Fruit fly (Drosophila melanogaster): Measurements from ENCODE around the gene Ca-beta.

Ca-beta gene

dm6 chr2L:11119966-11120517, 83.3 kb downstream of the Ca-beta start, which contains the start of gene CG6230 (continued):
- TF ChIP-seq Bgb (GFP tag; IDR thresholded peaks at IDR 0.05; ENCODE audit: partially characterized antibody) = peak; percentile 71
- TF ChIP-seq run (tag; optimal IDR thresholded peaks at IDR 0.05) = no peak
- TF ChIP-seq repo (GFP tag; optimal IDR thresholded peaks at IDR 0.05) = no peak
- TF ChIP-seq p53 (GFP tag; optimal IDR thresholded peaks at IDR 0.05) = no peak
- TF ChIP-seq YL-1 (GFP tag; optimal IDR thresholded peaks at IDR 0.05) = peak; percentile 66
- peak; percentile 86 for TF ChIP-seq CG2116 (GFP tag; optimal IDR thresholded peaks at IDR 0.05)
- TF ChIP-seq HLH4C (GFP tag; IDR thresholded peaks at IDR 0.05; ENCODE audit: partially characterized antibody) = peak; percentile 63
- TF ChIP-seq CG17568 (GFP tag; optimal IDR thresholded peaks at IDR 0.05) = no peak
- TF ChIP-seq nerfin-2 (GFP tag; IDR thresholded peaks at IDR 0.05; ENCODE audit: partially characterized antibody) = peak; percentile 70
- peak; percentile 60 for TF ChIP-seq sna (GFP tag; IDR thresholded peaks at IDR 0.05; ENCODE audit: partially characterized antibody)
- 0 out of 2 replicates have a peak, but pooled peaks have one; percentile 34 for TF ChIP-seq inv (GFP tag; IDR thresholded peaks at IDR 0.05; ENCODE audit: partially characterized antibody)
- TF ChIP-seq stwl (tag; optimal IDR thresholded peaks at IDR 0.05) = peak; percentile 40
- peak; percentile 11; the same call in 1 of the 3 replicates for TF ChIP-seq CG7963 (GFP tag; IDR thresholded peaks at IDR 0.05; ENCODE audit: partially characterized antibody)
- peak; percentile 73 for TF ChIP-seq bbx (GFP tag; IDR thresholded peaks at IDR 0.05; ENCODE audit: partially characterized antibody)
- TF ChIP-seq croc (GFP tag; conservative IDR thresholded peaks at IDR 0.05) = no peak
- TF ChIP-seq CG4617 (GFP tag; optimal IDR thresholded peaks at IDR 0.05; ENCODE audit: borderline replicate concordance) = peak; percentile 59
- TF ChIP-seq crp (GFP tag; optimal IDR thresholded peaks at IDR 0.05) = peak; percentile 31 to 91
- TF ChIP-seq CG10267 (tag; optimal IDR thresholded peaks at IDR 0.05) = peak; percentile 92
- no peak for TF ChIP-seq CG1529 (GFP tag; optimal IDR thresholded peaks at IDR 0.05)
- TF ChIP-seq hbn (GFP tag; IDR thresholded peaks at IDR 0.05; ENCODE audit: partially characterized antibody) = peak; percentile 55; the same call in 1 of the 2 replicates
- peak; percentile 27 for TF ChIP-seq sens (GFP tag)
- TF ChIP-seq BEAF-32 (GFP tag; optimal IDR thresholded peaks at IDR 0.05) = peak; percentile 70
- no peak for TF ChIP-seq her (GFP tag; optimal IDR thresholded peaks at IDR 0.05)
- TF ChIP-seq Dp (GFP tag; optimal IDR thresholded peaks at IDR 0.05) = peak; percentile 84
- 0 out of 2 replicates have a peak, but pooled peaks have one; percentile 37 for TF ChIP-seq tna (GFP tag; IDR thresholded peaks at IDR 0.05; ENCODE audit: partially characterized antibody)
- TF ChIP-seq unc-4 (GFP tag; IDR thresholded peaks at IDR 0.05; ENCODE audit: partially characterized antibody) = peak; percentile 68
- no peak for TF ChIP-seq NC2α (GFP tag; optimal IDR thresholded peaks at IDR 0.05)
- peak; percentile 52 for TF ChIP-seq MESR4 (GFP tag; optimal IDR thresholded peaks at IDR 0.05)
- peak; percentile 86 for TF ChIP-seq Dref (GFP tag; IDR thresholded peaks at IDR 0.05)

dm6 chr2L:11113714-11114113, 89.6 kb downstream of the Ca-beta start, which contains the start of gene Gr32a:
Gr32a (plus strand) TSS chr2L:11114014.
- TF ChIP-seq CG5953 (GFP tag; IDR thresholded peaks at IDR 0.05) = no peak
- TF ChIP-seq CG9797 (GFP tag; optimal IDR thresholded peaks at IDR 0.05) = no peak
- no peak for TF ChIP-seq CG16813 (GFP tag; IDR thresholded peaks at IDR 0.05; ENCODE audit: partially characterized antibody)
- TF ChIP-seq psq (GFP tag; optimal IDR thresholded peaks at IDR 0.05) = no peak
- TF ChIP-seq tup (GFP tag; optimal IDR thresholded peaks at IDR 0.05) = no peak
- no peak for TF ChIP-seq Ssrp (tag; optimal IDR thresholded peaks at IDR 0.05)
- TF ChIP-seq bab2 (GFP tag; optimal IDR thresholded peaks at IDR 0.05) = no peak
- TF ChIP-seq Chrac-16 (GFP tag; optimal IDR thresholded peaks at IDR 0.05) = no peak
- no peak for TF ChIP-seq CG8388 (GFP tag; optimal IDR thresholded peaks at IDR 0.05)
- no peak for TF ChIP-seq abd-A (tag; optimal IDR thresholded peaks at IDR 0.05)
- TF ChIP-seq CG30431 (GFP tag; optimal IDR thresholded peaks at IDR 0.05) = no peak
- no peak for TF ChIP-seq pros (GFP tag; optimal IDR thresholded peaks at IDR 0.05)
- no peak for TF ChIP-seq da (GFP tag; optimal IDR thresholded peaks at IDR 0.05)
- TF ChIP-seq sqz (GFP tag; optimal IDR thresholded peaks at IDR 0.05) = no peak
- no peak for TF ChIP-seq CG14965 (GFP tag; optimal IDR thresholded peaks at IDR 0.05; ENCODE audit: borderline replicate concordance)
- no peak for TF ChIP-seq CG17912 (GFP tag; optimal IDR thresholded peaks at IDR 0.05)
- no peak for TF ChIP-seq CG9215 (GFP tag; IDR thresholded peaks at IDR 0.05)
- TF ChIP-seq pnt (GFP tag; optimal IDR thresholded peaks at IDR 0.05) = no peak
- TF ChIP-seq chn (GFP tag; optimal IDR thresholded peaks at IDR 0.05) = no peak
